Fruit fly (Drosophila melanogaster) whole organism, embryonic: Measurements from ENCODE around the gene CG43063.

Experiments
- CG10565 ChIP-seq: fragments of 200-800 bp; sonication (Bioruptor generic); optimal IDR thresholded peaks from 3 replicates; lab custom pipeline; 2016; ENCODE audit warnings: missing biosample characterization, mild to moderate bottlenecking, missing genetic modification characterization
- CG3407 ChIP-seq: fragments of 200-800 bp; sonication (Bioruptor generic); optimal IDR thresholded peaks from 2 replicates; lab custom pipeline; 2018; ENCODE audit warnings: missing biosample characterization, mild to moderate bottlenecking, missing genetic modification characterization
- D19B ChIP-seq: fragments of 200-800 bp; sonication (Bioruptor generic); optimal IDR thresholded peaks from 2 replicates; lab custom pipeline; 2017; ENCODE audit warnings: missing biosample characterization, mild to moderate bottlenecking, missing genetic modification characterization
- H15 ChIP-seq: fragments of 200-800 bp; sonication (Bioruptor generic); IDR thresholded peaks from 3 replicates; pipeline ENCODE4 v1.3.6; 2022; ENCODE audit warnings: missing biosample characterization, missing genetic modification characterization
- HmgD ChIP-seq: fragments of 200-800 bp; sonication (Bioruptor generic); optimal IDR thresholded peaks from 3 replicates; lab custom pipeline; 2016; ENCODE audit warnings: missing biosample characterization, missing genetic modification characterization
- Usf ChIP-seq: fragments of 200-800 bp; sonication (Bioruptor generic); optimal IDR thresholded peaks from 2 replicates; lab custom pipeline; 2017; ENCODE audit warnings: missing genotype, missing biosample characterization, missing genetic modification characterization
- ase ChIP-seq: fragments of 200-800 bp; sonication (Bioruptor generic); IDR thresholded peaks from 3 replicates; pipeline ENCODE4 v1.3.6; 2022; ENCODE audit warnings: missing biosample characterization, missing genetic modification characterization
- cwo ChIP-seq: fragments of 200-800 bp; sonication (Bioruptor generic); optimal IDR thresholded peaks from 3 replicates; lab custom pipeline; 2017; ENCODE audit warnings: missing biosample characterization, missing genetic modification characterization, mild to moderate bottlenecking, moderate library complexity, missing genetic modification reagents
- klu ChIP-seq: fragments of 200-800 bp; sonication (Bioruptor generic); IDR thresholded peaks from 2 replicates; pipeline ENCODE4 v1.3.6; 2022; ENCODE audit warnings: missing biosample characterization, missing genetic modification characterization
- rib ChIP-seq: fragments of 200-800 bp; sonication (Bioruptor generic); IDR thresholded peaks from 2 replicates; pipeline ENCODE4 v1.3.6; 2022; ENCODE audit warnings: missing biosample characterization, missing genetic modification characterization
- scrt ChIP-seq: fragments of 200-800 bp; sonication (Bioruptor generic); optimal IDR thresholded peaks from 2 replicates; lab custom pipeline; 2018; ENCODE audit warnings: missing biosample characterization, mild to moderate bottlenecking, missing genetic modification characterization, moderate library complexity

DNA sequence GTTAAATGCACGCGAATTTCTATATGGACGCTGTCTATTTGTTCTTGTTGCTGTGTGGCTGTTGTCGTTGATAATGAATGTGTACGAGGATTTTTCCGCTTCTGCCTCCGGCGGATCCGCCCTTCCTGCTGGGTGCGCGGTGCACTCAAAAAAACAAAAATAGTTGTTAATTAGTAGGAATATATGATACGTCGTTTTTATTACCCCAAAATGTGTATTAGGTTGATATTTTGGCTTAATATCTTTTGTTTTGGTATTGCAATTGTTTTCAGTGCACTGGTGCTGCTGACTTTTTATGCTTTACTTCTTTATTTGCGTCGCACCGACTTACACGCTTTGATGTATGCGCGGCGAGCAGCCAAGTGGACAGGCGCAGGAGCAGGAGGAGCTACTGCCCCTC is 5.6 kb downstream of the CG43063 start:
- TF ChIP-seq klu (GFP tag; lab: Robert Waterston, UW) (no peak), CG10565 (GFP tag; lab: Kevin White, UChicago) (no peak), rib (GFP tag; lab: Robert Waterston, UW) (no peak), D19B (GFP tag; lab: Kevin White, UChicago) (no peak), scrt (GFP tag; lab: Kevin White, UChicago) (no peak), Usf (GFP tag; lab: Kevin White, UChicago) (no peak), cwo (GFP tag; lab: Kevin White, UChicago) (peak; percentile 7), ase (GFP tag; lab: Robert Waterston, UW) (no peak), H15 (0 out of 3 replicates have a peak, but pooled peaks have one; percentile 41), HmgD (GFP tag; lab: Kevin White, UChicago) (no peak), CG3407 (GFP tag; lab: Kevin White, UChicago) (no peak)
